Fruit fly (Drosophila melanogaster) whole organism, prepupa: ENCODE measurements around the gene CG17996.

Experiments
- CG10669 ChIP-seq: fragments of 200-800 bp; sonication (Bioruptor generic); optimal IDR thresholded peaks from 3 replicates; lab custom pipeline; 2018; ENCODE audit warnings: missing biosample characterization, mild to moderate bottlenecking, missing genetic modification characterization, moderate library complexity
- CG11762 ChIP-seq: fragments of 200-800 bp; sonication (Bioruptor generic); optimal IDR thresholded peaks from 3 replicates; lab custom pipeline; 2016; ENCODE audit warnings: missing biosample characterization, missing genetic modification characterization; ENCODE audit not compliant: insufficient read depth
- CG11902 ChIP-seq: fragments of 200-800 bp; sonication (Bioruptor generic); optimal IDR thresholded peaks from 3 replicates; lab custom pipeline; 2016; ENCODE audit warnings: missing biosample characterization, missing genetic modification characterization
- CG15336 ChIP-seq: fragments of 200-800 bp; sonication (Bioruptor generic); IDR thresholded peaks from 2 replicates; pipeline ENCODE4 v1.3.6; 2022; ENCODE audit warnings: missing biosample characterization, missing genetic modification characterization
- CG1621 ChIP-seq: fragments of 200-800 bp; sonication (Bioruptor generic); optimal IDR thresholded peaks from 3 replicates; lab custom pipeline; 2018; ENCODE audit warnings: missing biosample characterization, mild to moderate bottlenecking, missing genetic modification characterization
- CG3032 ChIP-seq: fragments of 200-800 bp; optimal IDR thresholded peaks from 2 replicates; lab custom pipeline; 2019; ENCODE audit warnings: missing biosample characterization, mild to moderate bottlenecking, missing genetic modification characterization, moderate library complexity
- CG31627 ChIP-seq: fragments of 200-800 bp; sonication (Bioruptor generic); optimal IDR thresholded peaks from 3 replicates; lab custom pipeline; 2016; ENCODE audit warnings: missing biosample characterization, missing genetic modification characterization
- CG32006 ChIP-seq: fragments of 200-800 bp; sonication (Bioruptor generic); optimal IDR thresholded peaks from 3 replicates; lab custom pipeline; 2017; ENCODE audit warnings: missing biosample characterization, mild to moderate bottlenecking, missing genetic modification characterization
- CG34406 ChIP-seq: fragments of 200-800 bp; sonication (Bioruptor generic); optimal IDR thresholded peaks from 3 replicates; lab custom pipeline; 2016; ENCODE audit warnings: missing biosample characterization, missing genetic modification characterization
- CG4318 ChIP-seq: fragments of 200-800 bp; sonication (Bioruptor generic); optimal IDR thresholded peaks from 3 replicates; lab custom pipeline; 2017; ENCODE audit warnings: missing biosample characterization, mild to moderate bottlenecking, missing genetic modification characterization
- CG6163 ChIP-seq: fragments of 200-800 bp; sonication (Bioruptor generic); IDR thresholded peaks from 3 replicates; pipeline ENCODE4 v1.3.6; 2022; ENCODE audit warnings: missing biosample characterization, missing genetic modification characterization
- CG6276 ChIP-seq: fragments of 200-800 bp; sonication (Bioruptor generic); optimal IDR thresholded peaks from 2 replicates; lab custom pipeline; 2017; ENCODE audit warnings: missing biosample characterization, mild to moderate bottlenecking, missing genetic modification characterization
- CG6792 ChIP-seq: fragments of 200-800 bp; sonication (Bioruptor generic); optimal IDR thresholded peaks from 3 replicates; lab custom pipeline; 2016; ENCODE audit warnings: missing biosample characterization, missing genetic modification characterization
- CG6854 ChIP-seq: fragments of 200-800 bp; sonication (Bioruptor generic); optimal IDR thresholded peaks from 2 replicates; lab custom pipeline; 2017; ENCODE audit warnings: missing biosample characterization, mild to moderate bottlenecking, missing genetic modification characterization
- CG7368 ChIP-seq: fragments of 200-800 bp; sonication (Bioruptor generic); optimal IDR thresholded peaks from 3 replicates; lab custom pipeline; 2016; ENCODE audit warnings: missing biosample characterization, missing genetic modification characterization
- CG8119 ChIP-seq: fragments of 200-800 bp; sonication (Bioruptor generic); IDR thresholded peaks from 3 replicates; pipeline ENCODE4 v1.3.6; 2022; ENCODE audit warnings: missing biosample characterization, missing genetic modification characterization
- Eip78C ChIP-seq: fragments of 200-800 bp; sonication (Bioruptor generic); peaks from one replicate; lab custom pipeline; 2016; ENCODE audit warnings: missing biosample characterization, missing genetic modification characterization
- Eip93F ChIP-seq: fragments of 200-800 bp; sonication (Bioruptor generic); optimal IDR thresholded peaks from 2 replicates; lab custom pipeline; 2016; ENCODE audit warnings: missing biosample characterization, mild to moderate bottlenecking, missing genetic modification characterization
- Ets21C ChIP-seq: fragments of 200-800 bp; sonication (Bioruptor generic); optimal IDR thresholded peaks from 3 replicates; lab custom pipeline; 2016; ENCODE audit warnings: missing biosample characterization, missing genetic modification characterization
- Ets96B ChIP-seq: fragments of 200-800 bp; optimal IDR thresholded peaks from 2 replicates; lab custom pipeline; 2019; ENCODE audit warnings: missing biosample characterization, mild to moderate bottlenecking, missing genetic modification characterization, moderate library complexity
- Gug ChIP-seq: fragments of 200-800 bp; sonication (Bioruptor generic); IDR thresholded peaks from 2 replicates; pipeline ENCODE4 v1.3.6; 2022; ENCODE audit warnings: missing biosample characterization, missing genetic modification characterization
- Hr38 ChIP-seq: sonication (Bioruptor generic); optimal IDR thresholded peaks from 2 replicates; lab custom pipeline; 2016; ENCODE audit warnings: missing biosample characterization, missing genetic modification characterization
- Hr4 ChIP-seq: fragments of 200-800 bp; sonication (Bioruptor generic); optimal IDR thresholded peaks from 3 replicates; lab custom pipeline; 2016; ENCODE audit warnings: missing biosample characterization, missing genetic modification characterization
- Lpt ChIP-seq: fragments of 200-800 bp; sonication (Bioruptor generic); optimal IDR thresholded peaks from 3 replicates; lab custom pipeline; 2016; ENCODE audit warnings: missing biosample characterization, missing genetic modification characterization
- Met ChIP-seq: fragments of 200-800 bp; sonication (Bioruptor generic); optimal IDR thresholded peaks from 3 replicates; lab custom pipeline; 2016; ENCODE audit warnings: missing biosample characterization, missing genetic modification characterization
- OdsH ChIP-seq: fragments of 200-800 bp; sonication (Bioruptor generic); optimal IDR thresholded peaks from 3 replicates; lab custom pipeline; 2016; ENCODE audit warnings: missing biosample characterization, missing genetic modification characterization
- Smox ChIP-seq: fragments of 200-800 bp; sonication (Bioruptor generic); optimal IDR thresholded peaks from 3 replicates; lab custom pipeline; 2016; ENCODE audit warnings: missing biosample characterization, missing genetic modification characterization
- Sox14 ChIP-seq: fragments of 200-800 bp; sonication (Bioruptor generic); optimal IDR thresholded peaks from 3 replicates; lab custom pipeline; 2016; ENCODE audit warnings: missing biosample characterization, missing genetic modification characterization
- acj6 ChIP-seq: fragments of 200-800 bp; sonication (Bioruptor generic); optimal IDR thresholded peaks from 3 replicates; lab custom pipeline; 2016; ENCODE audit warnings: missing biosample characterization, missing genetic modification characterization
- esn ChIP-seq: fragments of 200-800 bp; sonication (Bioruptor generic); optimal IDR thresholded peaks from 2 replicates; lab custom pipeline; 2016; ENCODE audit warnings: missing biosample characterization, mild to moderate bottlenecking, missing genetic modification characterization, moderate library complexity
- fkh ChIP-seq: fragments of 200-800 bp; sonication (Bioruptor generic); optimal IDR thresholded peaks from 3 replicates; lab custom pipeline; 2017; ENCODE audit warnings: missing biosample characterization, mild to moderate bottlenecking, missing genetic modification characterization, moderate library complexity
- lz ChIP-seq: fragments of 200-800 bp; sonication (Bioruptor generic); optimal IDR thresholded peaks from 3 replicates; lab custom pipeline; 2016; ENCODE audit warnings: missing biosample characterization, missing genetic modification characterization
- pdm3 ChIP-seq: fragments of 200-800 bp; sonication (Bioruptor generic); optimal IDR thresholded peaks from 3 replicates; lab custom pipeline; 2016; ENCODE audit warnings: missing biosample characterization, missing genetic modification characterization
- spab ChIP-seq: fragments of 200-800 bp; sonication (Bioruptor generic); optimal IDR thresholded peaks from 2 replicates; lab custom pipeline; 2017; ENCODE audit warnings: missing biosample characterization, mild to moderate bottlenecking, missing genetic modification characterization, missing genetic modification reagents
- ss ChIP-seq, 2 experiments: fragments of 200-800 bp; sonication (Bioruptor generic); optimal IDR thresholded peaks; 2 replicates in 1 of 2; 3 replicates in 1 of 2; lab custom pipeline; 2017 to 2018; ENCODE audit warnings: mild to moderate bottlenecking in 2 of 2, missing biosample characterization in 2 of 2, missing genetic modification characterization in 2 of 2, moderate library complexity in 1 of 2
- svp ChIP-seq: fragments of 200-800 bp; sonication (Bioruptor generic); peaks from one replicate; lab custom pipeline; 2016; ENCODE audit warnings: missing biosample characterization, missing genetic modification characterization
- vri ChIP-seq: fragments of 200-800 bp; sonication (Bioruptor generic); optimal IDR thresholded peaks from 3 replicates; lab custom pipeline; 2016; ENCODE audit warnings: missing biosample characterization, mild to moderate bottlenecking, missing genetic modification characterization

The CG17996 gene

DNA sequence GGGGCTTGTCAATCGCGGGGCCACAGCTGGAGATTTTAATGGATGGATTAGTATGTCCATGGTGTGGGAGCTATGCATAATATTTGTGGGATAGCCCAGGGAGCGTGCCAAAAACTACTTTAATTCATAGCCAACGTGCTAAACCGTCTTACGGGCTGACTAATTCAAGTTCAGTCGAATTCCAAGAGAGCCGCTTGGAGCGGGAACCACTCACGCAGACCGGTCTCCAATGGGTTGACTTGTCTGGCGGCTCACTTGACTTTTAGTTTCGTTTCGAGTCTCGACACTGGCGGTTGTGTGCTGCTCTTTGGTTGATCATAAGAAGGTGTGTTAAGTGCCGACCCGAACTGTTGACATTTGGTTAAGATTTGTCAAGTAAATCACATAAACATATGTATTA is 23.2 kb upstream of the CG17996 start, which contains the start of gene yellow-b:
TSS of gene yellow-b (plus strand) at position 263 of the 400 bp plus-strand sequence.
- TF ChIP-seq CG6792 (GFP tag; lab: Kevin White, UChicago) (no peak), Lpt (GFP tag; lab: Kevin White, UChicago) (no peak), spab (GFP tag; lab: Kevin White, UChicago) (no peak), CG3032 (no peak), CG15336 (GFP tag; lab: Robert Waterston, UW) (peak; percentile 28; the same call in 1 of the 2 replicates), CG11902 (no peak), Smox (GFP tag; lab: Kevin White, UChicago) (no peak)

DNA sequence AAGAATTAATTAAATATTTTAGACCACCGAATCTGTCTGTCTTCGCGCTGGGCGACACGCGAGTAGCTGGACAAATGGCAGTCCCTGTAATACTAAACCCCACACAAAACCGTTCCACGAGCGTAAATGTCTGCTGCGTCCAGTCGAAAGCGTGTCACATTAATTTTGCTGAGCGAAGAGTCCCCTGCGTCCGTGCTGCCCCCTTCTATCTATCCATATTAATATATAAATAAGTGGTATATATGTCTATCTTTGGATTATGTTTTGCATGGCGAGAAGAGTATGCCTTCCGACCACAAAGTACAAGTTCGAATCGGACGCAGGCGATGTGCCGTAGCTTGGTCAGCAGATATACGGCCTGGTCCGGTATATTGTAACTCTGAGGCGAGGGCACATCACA is 21.5 kb upstream of the CG17996 start:
- no peak for TF ChIP-seq vri (GFP tag; lab: Kevin White, UChicago)
- no peak for TF ChIP-seq fkh (GFP tag; lab: Kevin White, UChicago)
- no peak for TF ChIP-seq Hr38 (GFP tag; lab: Kevin White, UChicago)
- TF ChIP-seq Hr4 (GFP tag; lab: Kevin White, UChicago) = no peak
- no peak for TF ChIP-seq Ets21C (GFP tag; lab: Kevin White, UChicago)
- no peak for TF ChIP-seq acj6 (GFP tag; lab: Kevin White, UChicago)
- TF ChIP-seq Gug (GFP tag; lab: Robert Waterston, UW) = no peak
- TF ChIP-seq ss (GFP tag; optimal IDR thresholded peaks at IDR 0.05; lab: Kevin White, UChicago) = no peak
- TF ChIP-seq CG6276 = no peak
- no peak for TF ChIP-seq svp (GFP tag; lab: Kevin White, UChicago)
- TF ChIP-seq CG1621 (tag; lab: Kevin White, UChicago) = no peak
- TF ChIP-seq lz = no peak
- no peak for TF ChIP-seq Ets96B (tag; lab: Kevin White, UChicago)
- no peak for TF ChIP-seq Eip78C (GFP tag; lab: Kevin White, UChicago)
- TF ChIP-seq Met (GFP tag; lab: Kevin White, UChicago) = no peak

dm6 chr2L:16747145-16747544 is 16.3 kb upstream of the CG17996 start:
- no peak for TF ChIP-seq CG11762
- TF ChIP-seq Eip93F (GFP tag; lab: Kevin White, UChicago) = no peak
- no peak for TF ChIP-seq ss (GFP tag; optimal IDR thresholded peaks at IDR 0.05; lab: Kevin White, UChicago)
- TF ChIP-seq lz = no peak
- no peak for TF ChIP-seq CG6854 (GFP tag; lab: Kevin White, UChicago)
- TF ChIP-seq OdsH (GFP tag; lab: Kevin White, UChicago) = no peak
- no peak for TF ChIP-seq CG32006 (GFP tag; lab: Kevin White, UChicago)

DNA sequence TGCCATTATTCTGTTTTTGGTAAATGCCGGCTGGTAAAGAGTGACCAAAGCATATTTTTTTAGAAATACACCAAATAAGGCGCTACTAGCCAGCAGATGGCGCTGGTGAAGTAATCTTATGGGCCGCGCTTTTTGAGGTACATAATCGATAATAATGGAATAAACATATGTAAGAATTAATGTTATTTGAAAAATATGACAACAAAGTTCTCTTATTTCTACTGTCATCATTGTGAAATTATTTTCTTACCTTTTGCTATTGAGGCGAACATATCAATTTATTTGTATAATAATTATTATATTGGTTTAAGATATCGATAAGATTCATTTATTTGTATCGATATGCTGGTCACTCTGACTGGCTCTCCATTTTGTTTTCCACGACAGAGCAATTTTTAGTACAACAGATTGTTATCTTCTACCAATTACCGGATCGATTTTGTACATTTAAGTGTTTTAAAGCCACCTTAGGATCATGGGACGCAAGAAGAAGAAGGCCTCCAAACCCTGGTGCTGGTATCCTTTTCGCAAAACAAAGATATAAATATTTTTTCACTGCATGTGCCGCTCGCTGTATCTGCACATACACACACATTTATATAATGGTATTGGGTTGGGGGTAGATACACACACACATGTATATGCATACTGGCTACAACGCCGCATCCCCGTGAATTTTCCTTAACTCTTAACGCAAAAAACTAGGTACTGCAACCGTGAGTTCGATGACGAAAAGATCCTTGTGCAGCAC is 12.4 kb upstream of the CG17996 start, which contains the start of the genes LSm7 and BuGZ:
TSS of gene LSm7 (minus strand) at position 46 of the 751 bp plus-strand sequence.
TSS of gene BuGZ (plus strand) at position 351 of the 751 bp plus-strand sequence.
- TF ChIP-seq CG7368 (GFP tag; lab: Kevin White, UChicago) (no peak), Ets21C (GFP tag; lab: Kevin White, UChicago) (no peak), esn (peak; percentile 7), CG6854 (GFP tag; lab: Kevin White, UChicago) (no peak), CG10669 (GFP tag; lab: Kevin White, UChicago) (no peak), Met (GFP tag; lab: Kevin White, UChicago) (no peak), lz (peak; percentile 35), CG3032 (no peak), CG32006 (GFP tag; lab: Kevin White, UChicago) (no peak), Eip93F (GFP tag; lab: Kevin White, UChicago) (no peak), CG31627 (GFP tag; lab: Kevin White, UChicago) (peak; percentile 30), CG6163 (GFP tag; lab: Robert Waterston, UW) (no peak), Lpt (GFP tag; lab: Kevin White, UChicago) (no peak), OdsH (GFP tag; lab: Kevin White, UChicago) (no peak), svp (GFP tag; lab: Kevin White, UChicago) (no peak), CG8119 (no peak), Smox (GFP tag; lab: Kevin White, UChicago) (no peak), Sox14 (GFP tag; lab: Kevin White, UChicago) (no peak), Gug (GFP tag; lab: Robert Waterston, UW) (no peak), CG4318 (GFP tag; lab: Kevin White, UChicago) (no peak), CG34406 (GFP tag; lab: Kevin White, UChicago) (no peak), pdm3 (GFP tag; lab: Kevin White, UChicago) (no peak)
